Fruit fly (Drosophila melanogaster) whole organism, embryonic: Measurements from ENCODE around the gene FBXO11.

Experiments used
- Atf-2 ChIP-seq: fragments of 200-800 bp; sonication (Bioruptor generic); optimal IDR thresholded peaks from 2 replicates; lab custom pipeline; 2016; ENCODE audit warnings: missing biosample characterization, missing genetic modification characterization
- BEAF-32 ChIP-seq: fragments of 200-800 bp; sonication (Bioruptor generic); optimal IDR thresholded peaks from 3 replicates; lab custom pipeline; 2017; ENCODE audit warnings: missing biosample characterization, missing genetic modification characterization, mild to moderate bottlenecking, moderate library complexity, missing genetic modification reagents
- CG12236 ChIP-seq: fragments of 200-800 bp; sonication (Bioruptor generic); optimal IDR thresholded peaks from 2 replicates; lab custom pipeline; 2016; ENCODE audit warnings: missing biosample characterization, missing genetic modification characterization
- CG12391 ChIP-seq: fragments of 200-800 bp; sonication (Bioruptor generic); optimal IDR thresholded peaks from 3 replicates; lab custom pipeline; 2018; ENCODE audit warnings: missing biosample characterization, mild to moderate bottlenecking, missing genetic modification characterization, moderate library complexity
- CG13123 ChIP-seq: fragments of 200-800 bp; sonication (Bioruptor generic); optimal IDR thresholded peaks from 2 replicates; lab custom pipeline; 2016; ENCODE audit warnings: missing biosample characterization, missing genetic modification characterization
- CG13424 ChIP-seq: fragments of 200-800 bp; sonication (Bioruptor generic); optimal IDR thresholded peaks from 2 replicates; lab custom pipeline; 2019; ENCODE audit warnings: missing biosample characterization, mild to moderate bottlenecking, missing genetic modification characterization, moderate library complexity
- CG15479 ChIP-seq: fragments of 200-800 bp; sonication (Bioruptor generic); optimal IDR thresholded peaks from 3 replicates; lab custom pipeline; 2019; ENCODE audit warnings: missing biosample characterization, mild to moderate bottlenecking, missing genetic modification characterization, moderate library complexity
- CG15696 ChIP-seq: fragments of 200-800 bp; sonication (Bioruptor generic); optimal IDR thresholded peaks from 2 replicates; lab custom pipeline; 2019; ENCODE audit warnings: missing biosample characterization, mild to moderate bottlenecking, missing genetic modification characterization, moderate library complexity
- CG16815 ChIP-seq: fragments of 200-800 bp; sonication (Bioruptor generic); optimal IDR thresholded peaks from 3 replicates; lab custom pipeline; 2017; ENCODE audit warnings: missing biosample characterization, mild to moderate bottlenecking, missing genetic modification characterization
- CG17385 ChIP-seq: fragments of 200-800 bp; sonication (Bioruptor generic); optimal IDR thresholded peaks from 3 replicates; lab custom pipeline; 2018; ENCODE audit warnings: missing biosample characterization, mild to moderate bottlenecking, missing genetic modification characterization
- CG1832 ChIP-seq: fragments of 200-800 bp; sonication (Bioruptor generic); optimal IDR thresholded peaks from 2 replicates; lab custom pipeline; 2017; ENCODE audit warnings: missing biosample characterization, mild to moderate bottlenecking, missing genetic modification characterization, inconsistent platforms
- CG18599 ChIP-seq: fragments of 200-800 bp; sonication (Bioruptor generic); optimal IDR thresholded peaks from 3 replicates; lab custom pipeline; 2017; ENCODE audit warnings: missing biosample characterization, missing genetic modification characterization, mild to moderate bottlenecking, moderate library complexity, missing genetic modification reagents
- CG2202 ChIP-seq: fragments of 200-800 bp; sonication (Bioruptor generic); optimal IDR thresholded peaks from 2 replicates; lab custom pipeline; 2018; ENCODE audit warnings: missing biosample characterization, mild to moderate bottlenecking, missing genetic modification characterization
- CG31441 ChIP-seq: fragments of 200-800 bp; sonication (Bioruptor generic); IDR thresholded peaks from 2 replicates; pipeline ENCODE4 v1.3.6; 2022; ENCODE audit warnings: missing biosample characterization, missing genetic modification characterization
- CG33557 ChIP-seq: fragments of 200-800 bp; sonication (Bioruptor generic); optimal IDR thresholded peaks from 2 replicates; lab custom pipeline; 2019; ENCODE audit warnings: missing biosample characterization, mild to moderate bottlenecking, missing genetic modification characterization, moderate library complexity
- CG34224 ChIP-seq: fragments of 200-800 bp; sonication (Bioruptor generic); IDR thresholded peaks from 3 replicates; pipeline ENCODE4 v1.3.6; 2022; ENCODE audit warnings: missing biosample characterization, missing genetic modification characterization; ENCODE audit not compliant: partially characterized antibody
- CG4360 ChIP-seq: fragments of 200-800 bp; sonication (Bioruptor generic); IDR thresholded peaks from 2 replicates; pipeline ENCODE4 v1.3.6; 2022; ENCODE audit warnings: missing biosample characterization, missing genetic modification characterization
- CG6791 ChIP-seq: fragments of 200-800 bp; sonication (Bioruptor generic); IDR thresholded peaks from 3 replicates; pipeline ENCODE4 v1.3.6; 2022; ENCODE audit warnings: missing biosample characterization, missing genetic modification characterization; ENCODE audit not compliant: partially characterized antibody
- CG7556 ChIP-seq: fragments of 200-800 bp; sonication (Bioruptor generic); optimal IDR thresholded peaks from 2 replicates; lab custom pipeline; 2017; ENCODE audit warnings: missing biosample characterization, mild to moderate bottlenecking, missing genetic modification characterization
- CG7928 ChIP-seq: fragments of 200-800 bp; sonication (Bioruptor generic); optimal IDR thresholded peaks from 2 replicates; lab custom pipeline; 2017; ENCODE audit warnings: missing biosample characterization, mild to moderate bottlenecking, missing genetic modification characterization
- CG7987 ChIP-seq: fragments of 200-800 bp; sonication (Bioruptor generic); optimal IDR thresholded peaks from 2 replicates; lab custom pipeline; 2018; ENCODE audit warnings: missing biosample characterization, mild to moderate bottlenecking, missing genetic modification characterization, moderate library complexity
- CG9727 ChIP-seq: fragments of 200-800 bp; sonication (Bioruptor generic); optimal IDR thresholded peaks from 3 replicates; lab custom pipeline; 2017; ENCODE audit warnings: missing biosample characterization, mild to moderate bottlenecking, missing genetic modification characterization
- CkIIα-i1 ChIP-seq: fragments of 200-800 bp; sonication (Bioruptor generic); IDR thresholded peaks from 2 replicates; pipeline ENCODE4 v1.3.6; 2022; ENCODE audit warnings: missing biosample characterization, missing genetic modification characterization
- Dek ChIP-seq: fragments of 200-800 bp; sonication (Bioruptor generic); optimal IDR thresholded peaks from 3 replicates; lab custom pipeline; 2019; ENCODE audit warnings: missing biosample characterization, mild to moderate bottlenecking, missing genetic modification characterization, moderate library complexity
- Dfd ChIP-seq, 2 experiments: fragments of >200 bp; optimal IDR thresholded peaks; 2 replicates each; lab custom pipeline; 2017; ENCODE audit warnings: missing biosample characterization in 2 of 2, missing genetic modification characterization in 2 of 2
- Dref ChIP-seq: fragments of 200-800 bp; sonication (Bioruptor generic); IDR thresholded peaks from 2 replicates; pipeline ENCODE4 v1.3.6; 2022; ENCODE audit warnings: missing biosample characterization, missing genetic modification characterization
- Ets97D ChIP-seq: fragments of 200-800 bp; sonication (Bioruptor generic); optimal IDR thresholded peaks from 3 replicates; lab custom pipeline; 2016; ENCODE audit warnings: missing biosample characterization, missing genetic modification characterization
- Fer1 ChIP-seq: fragments of 200-800 bp; sonication (Bioruptor generic); optimal IDR thresholded peaks from 2 replicates; lab custom pipeline; 2017; ENCODE audit warnings: missing biosample characterization, mild to moderate bottlenecking, missing genetic modification characterization
- H2.0 ChIP-seq: fragments of 200-800 bp; sonication (Bioruptor generic); IDR thresholded peaks from 2 replicates; pipeline ENCODE4 v1.3.6; 2022; ENCODE audit warnings: missing biosample characterization, missing genetic modification characterization
- MESR4 ChIP-seq: fragments of 200-800 bp; sonication (Bioruptor generic); optimal IDR thresholded peaks from 2 replicates; lab custom pipeline; 2018; ENCODE audit warnings: missing biosample characterization, mild to moderate bottlenecking, missing genetic modification characterization, moderate library complexity
- Max ChIP-seq: fragments of 200-800 bp; sonication (Bioruptor generic); optimal IDR thresholded peaks from 2 replicates; lab custom pipeline; 2016; ENCODE audit warnings: missing biosample characterization, mild to moderate bottlenecking, missing genetic modification characterization
- Rx ChIP-seq: fragments of 200-800 bp; sonication (Bioruptor generic); IDR thresholded peaks from 2 replicates; pipeline ENCODE4 v1.3.6; 2022; ENCODE audit warnings: missing biosample characterization, missing genetic modification characterization
- TFAM ChIP-seq: fragments of 200-800 bp; sonication (Bioruptor generic); optimal IDR thresholded peaks from 2 replicates; lab custom pipeline; 2017; ENCODE audit warnings: missing biosample characterization, missing genetic modification characterization, inconsistent platforms
- YL-1 ChIP-seq: fragments of 200-800 bp; sonication (Bioruptor generic); optimal IDR thresholded peaks from 3 replicates; lab custom pipeline; 2017; ENCODE audit warnings: missing biosample characterization, mild to moderate bottlenecking, missing genetic modification characterization
- ab ChIP-seq: fragments of 200-800 bp; sonication (Bioruptor generic); optimal IDR thresholded peaks from 2 replicates; lab custom pipeline; 2016; ENCODE audit warnings: missing biosample characterization, missing genetic modification characterization
- amos ChIP-seq: fragments of 200-800 bp; sonication (Bioruptor generic); IDR thresholded peaks from 2 replicates; pipeline ENCODE4 v1.3.6; 2022; ENCODE audit warnings: missing biosample characterization, missing genetic modification characterization; ENCODE audit not compliant: partially characterized antibody
- br ChIP-seq: fragments of >200 bp; optimal IDR thresholded peaks from 2 replicates; lab custom pipeline; 2017
- cg ChIP-seq: fragments of 200-800 bp; sonication (Bioruptor generic); optimal IDR thresholded peaks from 3 replicates; lab custom pipeline; 2019; ENCODE audit warnings: missing biosample characterization, mild to moderate bottlenecking, missing genetic modification characterization, moderate library complexity
- corto ChIP-seq: fragments of 200-800 bp; sonication (Bioruptor generic); optimal IDR thresholded peaks from 2 replicates; lab custom pipeline; 2016; ENCODE audit warnings: missing biosample characterization, mild to moderate bottlenecking, missing genetic modification characterization, moderate library complexity
- crol ChIP-seq: fragments of 200-800 bp; sonication (Bioruptor generic); IDR thresholded peaks from 2 replicates; pipeline ENCODE4 v1.3.6; 2022; ENCODE audit warnings: missing biosample characterization, missing genetic modification characterization
- fd64A ChIP-seq: fragments of 200-800 bp; sonication (Bioruptor generic); optimal IDR thresholded peaks from 3 replicates; lab custom pipeline; 2018; ENCODE audit warnings: missing biosample characterization, mild to moderate bottlenecking, missing genetic modification characterization
- jumu ChIP-seq: fragments of 200-800 bp; sonication (Bioruptor generic); optimal IDR thresholded peaks from 3 replicates; lab custom pipeline; 2016; ENCODE audit warnings: missing biosample characterization, missing genetic modification characterization
- ken ChIP-seq: fragments of 200-800 bp; sonication (Bioruptor generic); IDR thresholded peaks from 3 replicates; pipeline ENCODE4 v1.3.6; 2022; ENCODE audit warnings: missing biosample characterization, missing genetic modification characterization
- nau ChIP-seq: fragments of 200-800 bp; sonication (Bioruptor generic); optimal IDR thresholded peaks from 3 replicates; lab custom pipeline; 2017; ENCODE audit warnings: missing biosample characterization, mild to moderate bottlenecking, missing genetic modification characterization, missing genetic modification reagents
- repo ChIP-seq: fragments of 200-800 bp; sonication (Bioruptor generic); optimal IDR thresholded peaks from 2 replicates; lab custom pipeline; 2016; ENCODE audit warnings: missing biosample characterization, missing genetic modification characterization
- row ChIP-seq: fragments of 200-800 bp; sonication (Bioruptor generic); IDR thresholded peaks from 3 replicates; pipeline ENCODE4 v1.3.6; 2022; ENCODE audit warnings: missing biosample characterization, missing genetic modification characterization
- sob ChIP-seq: fragments of 200-800 bp; sonication (Bioruptor generic); IDR thresholded peaks from 2 replicates; pipeline ENCODE4 v1.3.6; 2022; ENCODE audit warnings: missing biosample characterization, missing genetic modification characterization
- trh ChIP-seq: fragments of 200-800 bp; sonication (Bioruptor generic); optimal IDR thresholded peaks from 2 replicates; lab custom pipeline; 2016; ENCODE audit warnings: missing biosample characterization, missing genetic modification characterization
- tup ChIP-seq: fragments of 200-800 bp; sonication (Bioruptor generic); optimal IDR thresholded peaks from 2 replicates; lab custom pipeline; 2016; ENCODE audit warnings: missing biosample characterization, mild to moderate bottlenecking, missing genetic modification characterization, moderate library complexity
- zfh2 ChIP-seq: fragments of 200-800 bp; sonication (Bioruptor generic); optimal IDR thresholded peaks from 2 replicates; lab custom pipeline; 2016; ENCODE audit warnings: missing biosample characterization, missing genetic modification characterization

FBXO11 gene

DNA sequence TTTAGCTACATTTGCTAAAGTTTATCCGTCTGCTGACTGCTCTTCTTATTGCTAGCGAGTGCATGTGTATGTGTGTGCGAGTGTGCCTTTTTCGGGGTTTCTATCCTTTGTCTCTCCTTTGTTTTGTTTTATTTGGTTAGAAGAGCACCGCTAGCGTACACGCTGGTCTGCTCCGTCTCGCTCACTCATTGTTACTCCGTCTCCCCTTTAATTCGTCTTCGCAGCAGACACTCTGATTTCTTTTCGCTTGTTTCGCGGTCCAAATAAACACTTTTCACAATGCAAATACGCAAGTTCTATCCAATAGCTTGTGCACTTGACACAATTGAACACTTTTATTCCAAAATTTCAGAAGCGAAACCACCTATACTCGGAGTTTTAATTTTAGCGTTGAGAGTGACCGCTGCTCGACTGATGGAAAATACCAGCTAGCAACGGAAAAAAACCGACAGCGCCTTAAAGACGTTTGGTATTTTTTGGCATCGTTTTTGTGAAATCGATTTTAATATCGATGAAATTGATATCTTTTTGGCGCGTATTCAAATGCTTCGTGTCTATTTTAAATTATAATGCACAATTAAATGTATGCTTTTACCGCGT lies at the start of gene FBXO11 (continued):
- TF ChIP-seq CG9727 = peak; percentile 2
- TF ChIP-seq CG13424 (tag; lab: Kevin White, UChicago) = no peak
- no peak for TF ChIP-seq Atf-2 (GFP tag; lab: Kevin White, UChicago)
- TF ChIP-seq tup (GFP tag; lab: Kevin White, UChicago) = no peak
- peak; percentile 29 for TF ChIP-seq Max (GFP tag; lab: Kevin White, UChicago)
- no peak for TF ChIP-seq trh (GFP tag; lab: Kevin White, UChicago)
- TF ChIP-seq repo (GFP tag; lab: Kevin White, UChicago) = peak; percentile 6
- 0 out of 2 replicates have a peak, but pooled peaks have one; percentile 40 for TF ChIP-seq CG31441
- no peak for TF ChIP-seq CG15479 (GFP tag; lab: Kevin White, UChicago)
- TF ChIP-seq Rx (GFP tag; lab: Robert Waterston, UW) = no peak
- no peak for TF ChIP-seq CkIIα-i1
- no peak for TF ChIP-seq CG15696 (tag; lab: Kevin White, UChicago)
- TF ChIP-seq sob = no peak
- peak; percentile 12 for TF ChIP-seq CG12391 (tag; lab: Kevin White, UChicago)
- TF ChIP-seq CG17385 = peak; percentile 24
- no peak for TF ChIP-seq jumu (GFP tag; lab: Kevin White, UChicago)
- TF ChIP-seq CG1832 (GFP tag; lab: Kevin White, UChicago) = peak; percentile 93
- TF ChIP-seq CG7987 (GFP tag; lab: Kevin White, UChicago) = peak; percentile 12
- peak; percentile 36; the same call in 1 of the 2 replicates for TF ChIP-seq amos (GFP tag; lab: Robert Waterston, UW)
- no peak for TF ChIP-seq br
- no peak; the same call in 2 of the 3 replicates for TF ChIP-seq CG6791 (GFP tag; lab: Robert Waterston, UW)
- peak; percentile 49 for TF ChIP-seq Ets97D
- TF ChIP-seq Dfd (GFP tag; optimal IDR thresholded peaks at IDR 0.05; lab: Kevin White, UChicago) = no peak
- peak; percentile 74 for TF ChIP-seq crol
- no peak for TF ChIP-seq TFAM (GFP tag; lab: Kevin White, UChicago)
- TF ChIP-seq BEAF-32 (GFP tag; lab: Kevin White, UChicago) = peak; percentile 67
- peak; percentile 83 for TF ChIP-seq Dref (GFP tag; lab: Robert Waterston, UW)
- no peak for TF ChIP-seq CG12236 (GFP tag; lab: Kevin White, UChicago)
- TF ChIP-seq CG7556 (GFP tag; lab: Kevin White, UChicago) = no peak
- no peak for TF ChIP-seq CG33557
- peak; percentile 33 for TF ChIP-seq Fer1 (GFP tag; lab: Kevin White, UChicago)
- TF ChIP-seq row (GFP tag; lab: Robert Waterston, UW) = no peak
- peak; percentile 98 for TF ChIP-seq MESR4 (GFP tag; lab: Kevin White, UChicago)
- peak; percentile 16; the same call in 1 of the 3 replicates for TF ChIP-seq CG34224 (GFP tag; lab: Robert Waterston, UW)
- TF ChIP-seq corto (GFP tag; lab: Kevin White, UChicago) = no peak
- no peak for TF ChIP-seq H2.0
- no peak for TF ChIP-seq CG18599 (GFP tag; lab: Kevin White, UChicago)
- TF ChIP-seq CG13123 (GFP tag; lab: Kevin White, UChicago) = no peak
- no peak for TF ChIP-seq zfh2 (GFP tag; lab: Kevin White, UChicago)
- TF ChIP-seq fd64A (GFP tag; lab: Kevin White, UChicago) = no peak
- TF ChIP-seq CG16815 (GFP tag; lab: Kevin White, UChicago) = no peak
- no peak for TF ChIP-seq ken (GFP tag; lab: Robert Waterston, UW)
- TF ChIP-seq YL-1 = peak; percentile 98
- no peak for TF ChIP-seq CG4360 (GFP tag; lab: Robert Waterston, UW)
- TF ChIP-seq ab = no peak
- TF ChIP-seq CG7928 (GFP tag; lab: Kevin White, UChicago) = no peak
- TF ChIP-seq nau (GFP tag; lab: Kevin White, UChicago) = no peak
- TF ChIP-seq Dek = no peak
- peak; percentile 94 for TF ChIP-seq cg (GFP tag; lab: Kevin White, UChicago)
- TF ChIP-seq CG2202 = no peak
